Worm (Caenorhabditis elegans): ENCODE measurements around the gene W06D11.1.

DNA sequence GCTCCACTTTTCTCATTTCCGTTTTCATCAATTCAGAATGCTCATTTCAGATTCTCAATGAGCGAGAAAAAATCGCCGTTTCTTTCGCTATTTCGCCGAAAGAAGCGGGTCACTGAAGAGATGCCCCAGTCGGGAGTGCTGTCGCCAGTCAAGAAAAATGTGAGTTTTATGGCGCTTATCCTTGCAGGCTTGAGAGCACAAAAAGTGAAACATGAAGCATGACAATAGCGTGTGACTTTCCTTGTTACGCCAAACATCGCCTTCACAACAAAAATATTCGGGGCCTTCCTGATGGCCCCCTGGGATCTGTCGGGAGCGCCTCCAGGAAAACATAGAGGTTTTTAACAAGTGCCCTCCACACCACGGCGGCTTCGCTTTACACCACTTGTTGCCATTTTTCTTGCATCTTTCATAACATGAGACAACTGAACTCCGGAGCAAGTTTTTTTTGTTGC is 37.7 kb upstream of the W06D11.1 start, which contains the start of gene E01G6.2:
- TF ChIP-seq lin-11 (tag; optimal IDR thresholded peaks at IDR 0.05) (no peak), snpc-4 (tag; optimal IDR thresholded peaks at IDR 0.05) (no peak), R02D3.7 (tag; optimal IDR thresholded peaks at IDR 0.05) (no peak)

Data from whole organism, L2 larva.